Worm (Caenorhabditis elegans) whole organism, L2 larva: ENCODE data around the gene clec-50.
A peak's percentile ranks its signal among the peaks of the same experiment; 100 is the strongest.

Experiments used
- C34F6.9 ChIP-seq: fragments of 150-350 bp; optimal IDR thresholded peaks from 2 replicates; lab custom pipeline; 2014; ENCODE audit warnings: missing biosample characterization, missing genetic modification characterization
- R02D3.7 ChIP-seq: fragments of 150-350 bp; optimal IDR thresholded peaks from 2 replicates; lab custom pipeline; 2014; ENCODE audit warnings: missing biosample characterization, missing genetic modification characterization
- Y55F3AM.14 ChIP-seq: fragments of 200-800 bp; sonication (Bioruptor generic); optimal IDR thresholded peaks from 2 replicates; lab custom pipeline; 2018; ENCODE audit warnings: mild to moderate bottlenecking, missing genetic modification characterization, missing compliant biosample characterization
- ZK546.5 ChIP-seq: sonication (generic microtip); optimal IDR thresholded peaks from 2 replicates; lab custom pipeline; 2017; ENCODE audit warnings: missing biosample characterization, missing genetic modification characterization
- ama-1 ChIP-seq: fragments of 150-350 bp; optimal IDR thresholded peaks from 2 replicates; lab custom pipeline; 2018; ENCODE audit warnings: inconsistent platforms
- blmp-1 ChIP-seq: sonication (generic microtip); optimal IDR thresholded peaks from 2 replicates; lab custom pipeline; 2017; ENCODE audit warnings: missing genetic modification characterization, mild to moderate bottlenecking, missing compliant biosample characterization, antibody characterized with exemption, moderate library complexity; ENCODE audit not compliant: insufficient read depth
- ceh-16 ChIP-seq: fragments of 150-350 bp; optimal IDR thresholded peaks from 2 replicates; lab custom pipeline; 2014; ENCODE audit warnings: missing biosample characterization, missing genetic modification characterization
- crh-2 ChIP-seq: sonication (generic microtip); optimal IDR thresholded peaks from 2 replicates; lab custom pipeline; 2017; ENCODE audit warnings: missing biosample characterization, missing genetic modification characterization
- dmd-4 ChIP-seq: sonication (generic microtip); optimal IDR thresholded peaks from 2 replicates; lab custom pipeline; 2017; ENCODE audit warnings: missing biosample characterization, missing genetic modification characterization
- egl-27 ChIP-seq: sonication (generic microtip); optimal IDR thresholded peaks from 3 replicates; lab custom pipeline; 2017; ENCODE audit warnings: missing biosample characterization, missing genetic modification reagents, missing genetic modification characterization
- elt-3 ChIP-seq: sonication (generic microtip); optimal IDR thresholded peaks from 2 replicates; lab custom pipeline; 2017; ENCODE audit warnings: missing biosample characterization, missing genetic modification characterization
- fos-1 ChIP-seq: fragments of 150-350 bp; optimal IDR thresholded peaks from 2 replicates; lab custom pipeline; 2014; ENCODE audit warnings: missing biosample characterization, missing genetic modification characterization
- lin-11 ChIP-seq: fragments of 150-350 bp; sonication (generic microtip); optimal IDR thresholded peaks from 2 replicates; lab custom pipeline; 2014; ENCODE audit warnings: missing biosample characterization, missing genetic modification characterization, inconsistent platforms, mixed read lengths
- lin-13 ChIP-seq: fragments of 150-350 bp; optimal IDR thresholded peaks from 2 replicates; lab custom pipeline; 2014; ENCODE audit warnings: missing biosample characterization, missing genetic modification reagents, missing genetic modification characterization
- lsy-2 ChIP-seq, 2 experiments: fragments of 150-350 bp in 1 of 2; sonication (generic microtip) in 1 of 2; optimal IDR thresholded peaks; 2 replicates each; lab custom pipeline; 2014 to 2017; ENCODE audit warnings: missing biosample characterization in 2 of 2, missing genetic modification characterization in 2 of 2
- nhr-10 ChIP-seq: sonication (generic microtip); optimal IDR thresholded peaks from 2 replicates; lab custom pipeline; 2017; ENCODE audit warnings: missing biosample characterization, missing genetic modification characterization
- nhr-11 ChIP-seq: fragments of 150-350 bp; optimal IDR thresholded peaks from 2 replicates; lab custom pipeline; 2014; ENCODE audit warnings: missing biosample characterization, missing genetic modification characterization
- nhr-129 ChIP-seq: fragments of 150-350 bp; optimal IDR thresholded peaks from 2 replicates; lab custom pipeline; 2014; ENCODE audit warnings: missing biosample characterization, missing genetic modification characterization
- nhr-21 ChIP-seq: fragments of 150-350 bp; optimal IDR thresholded peaks from 2 replicates; lab custom pipeline; 2014; ENCODE audit warnings: missing biosample characterization, missing genetic modification characterization
- nhr-237 ChIP-seq: fragments of 150-350 bp; optimal IDR thresholded peaks from 2 replicates; lab custom pipeline; 2014; ENCODE audit warnings: missing biosample characterization, missing genetic modification characterization
- nhr-25 ChIP-seq: fragments of 150-350 bp; sonication (generic microtip); optimal IDR thresholded peaks from 3 replicates; lab custom pipeline; 2014; ENCODE audit warnings: missing biosample characterization, missing genetic modification characterization
- nhr-6 ChIP-seq: fragments of 150-350 bp; optimal IDR thresholded peaks from 2 replicates; lab custom pipeline; 2014; ENCODE audit warnings: missing biosample characterization, missing genetic modification characterization
- sem-4 ChIP-seq: fragments of 150-350 bp; optimal IDR thresholded peaks from 2 replicates; lab custom pipeline; 2014; ENCODE audit warnings: missing biosample characterization, missing genetic modification reagents, missing genetic modification characterization
- skn-1 ChIP-seq: sonication (generic microtip); optimal IDR thresholded peaks from 2 replicates; lab custom pipeline; 2017; ENCODE audit warnings: missing biosample characterization, missing genetic modification characterization
- sma-3 ChIP-seq: sonication (generic microtip); optimal IDR thresholded peaks from 2 replicates; lab custom pipeline; 2016; ENCODE audit warnings: missing genetic modification reagents, missing genetic modification characterization, missing compliant biosample characterization
- sma-9 ChIP-seq, 2 experiments: fragments of 150-350 bp in 1 of 2; sonication (generic microtip) in 1 of 2; optimal IDR thresholded peaks; 2 replicates each; lab custom pipeline; 2014 to 2016; ENCODE audit warnings: missing genetic modification characterization in 2 of 2, mild to moderate bottlenecking in 1 of 2, missing biosample characterization in 1 of 2, missing compliant biosample characterization in 1 of 2, missing genetic modification reagents in 1 of 2, moderate library complexity in 1 of 2
- snpc-4 ChIP-seq: fragments of 150-350 bp; optimal IDR thresholded peaks from 2 replicates; lab custom pipeline; 2014; ENCODE audit warnings: missing biosample characterization, missing genetic modification characterization
- unc-39 ChIP-seq: fragments of 150-350 bp; optimal IDR thresholded peaks from 2 replicates; lab custom pipeline; 2014; ENCODE audit warnings: missing biosample characterization, missing genetic modification characterization
- unc-55 ChIP-seq: fragments of 150-350 bp; sonication (generic microtip); optimal IDR thresholded peaks from 3 replicates; lab custom pipeline; 2014; ENCODE audit warnings: missing biosample characterization, missing genetic modification reagents, missing genetic modification characterization
- unc-62 ChIP-seq: fragments of 150-350 bp; optimal IDR thresholded peaks from 2 replicates; lab custom pipeline; 2014; ENCODE audit warnings: missing biosample characterization, missing genetic modification reagents, missing genetic modification characterization
- zag-1 ChIP-seq: fragments of 150-350 bp; optimal IDR thresholded peaks from 2 replicates; lab custom pipeline; 2014; ENCODE audit warnings: missing biosample characterization, missing genetic modification characterization
- ztf-11 ChIP-seq: sonication (generic microtip); optimal IDR thresholded peaks from 2 replicates; lab custom pipeline; 2017; ENCODE audit warnings: missing biosample characterization, missing genetic modification characterization
- ztf-4 ChIP-seq: fragments of 150-350 bp; optimal IDR thresholded peaks from 2 replicates; lab custom pipeline; 2014; ENCODE audit warnings: missing biosample characterization, missing genetic modification characterization

The clec-50 gene

ce11 chrV:19756253-19756652, 1.1 kb upstream of the clec-50 start, which contains the start of gene W04E12.9:
TSS of gene W04E12.9 (plus strand) at chrV:19756553.
- TF ChIP-seq nhr-237 (no peak), ZK546.5 (tag; lab: Kevin White, UChicago) (no peak), sem-4 (no peak), ztf-4 (tag; lab: Kevin White, UChicago) (no peak), nhr-129 (tag; lab: Kevin White, UChicago) (no peak), elt-3 (tag; lab: Kevin White, UChicago) (no peak), unc-55 (GFP tag; lab: Kevin White, UChicago) (no peak), ztf-11 (tag; lab: Kevin White, UChicago) (no peak), egl-27 (tag; lab: Kevin White, UChicago) (no peak), zag-1 (tag; lab: Kevin White, UChicago) (no peak), lin-13 (no peak), Y55F3AM.14 (GFP tag; lab: Kevin White, UChicago) (no peak), ama-1 (lab: Kevin White, UChicago) (no peak), crh-2 (tag; lab: Kevin White, UChicago) (no peak), ceh-16 (tag; lab: Kevin White, UChicago) (no peak)
- TF ChIP-seq, all 48 proteins: peak for 0

DNA sequence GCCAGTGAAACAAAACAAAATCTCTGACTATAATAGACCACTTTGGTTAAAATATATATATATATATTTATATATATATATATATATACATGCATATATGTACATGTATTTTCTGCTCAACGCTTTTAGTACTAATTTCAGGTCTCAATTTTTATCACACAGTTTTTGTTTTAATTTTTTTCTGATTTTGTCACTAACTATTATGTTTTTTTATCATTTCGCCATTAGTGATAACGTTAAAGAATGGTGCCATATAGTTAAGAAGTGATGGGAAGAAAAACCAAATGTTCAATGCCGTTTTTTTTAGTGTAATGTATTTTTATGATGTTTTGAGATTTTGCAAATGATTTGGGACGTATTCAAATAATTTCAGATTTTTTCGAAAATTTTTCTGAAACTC, 837 bp downstream of the clec-50 start:
- TF ChIP-seq ztf-4 (tag; lab: Kevin White, UChicago) (no peak), unc-62 (no peak)

DNA sequence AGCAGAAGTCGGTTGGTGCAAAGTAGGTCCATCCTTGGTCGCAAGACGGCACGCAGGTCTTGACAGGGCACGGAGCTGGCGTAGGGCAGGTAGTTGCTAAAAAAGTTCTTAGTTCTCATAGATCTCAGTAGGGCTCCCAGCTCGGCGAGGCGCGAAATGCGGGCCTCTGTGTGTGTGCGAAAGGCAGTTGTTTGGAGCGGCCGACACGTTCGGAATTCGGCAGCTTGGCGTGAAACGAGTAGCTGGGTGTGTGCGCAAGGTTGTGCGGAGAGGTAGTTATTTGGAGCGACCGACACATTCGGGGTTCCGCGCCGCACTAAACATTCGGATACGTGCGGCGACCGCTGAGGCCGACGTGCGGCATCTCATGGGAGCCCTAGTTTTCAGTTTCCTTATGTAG, 2.3 kb downstream of the clec-50 start:
- TF ChIP-seq skn-1 (tag; lab: Kevin White, UChicago) = no peak

DNA sequence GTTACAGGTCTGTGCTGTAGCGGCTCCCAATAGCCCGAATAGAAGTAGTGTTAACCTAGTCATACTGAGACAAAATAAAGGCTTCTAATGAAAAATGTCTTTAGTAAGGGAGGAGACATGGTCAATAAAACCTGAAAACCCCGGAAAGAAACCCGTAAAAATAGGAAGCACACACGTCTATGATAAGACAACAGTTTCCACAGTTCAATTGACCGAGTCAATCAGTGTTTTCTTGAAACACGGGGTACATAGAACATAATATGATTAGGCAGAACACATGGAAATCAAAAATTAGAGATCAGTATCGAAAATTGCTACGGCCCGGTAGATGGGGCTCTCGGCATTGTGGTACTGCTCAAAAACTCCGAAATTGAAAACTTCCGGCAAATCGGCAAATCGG, 4.0 kb downstream of the clec-50 start, which contains the start of gene clec-49:
Gene clec-49, minus strand, starts transcription at position 103 of the 400 bp plus-strand sequence.
- TF ChIP-seq C34F6.9 (no peak), sma-9 (GFP tag; optimal IDR thresholded peaks at IDR 0.05; lab: Kevin White, UChicago) (peak; percentile 15), sma-9 (tag; optimal IDR thresholded peaks at IDR 0.05; lab: Kevin White, UChicago) (no peak)

DNA sequence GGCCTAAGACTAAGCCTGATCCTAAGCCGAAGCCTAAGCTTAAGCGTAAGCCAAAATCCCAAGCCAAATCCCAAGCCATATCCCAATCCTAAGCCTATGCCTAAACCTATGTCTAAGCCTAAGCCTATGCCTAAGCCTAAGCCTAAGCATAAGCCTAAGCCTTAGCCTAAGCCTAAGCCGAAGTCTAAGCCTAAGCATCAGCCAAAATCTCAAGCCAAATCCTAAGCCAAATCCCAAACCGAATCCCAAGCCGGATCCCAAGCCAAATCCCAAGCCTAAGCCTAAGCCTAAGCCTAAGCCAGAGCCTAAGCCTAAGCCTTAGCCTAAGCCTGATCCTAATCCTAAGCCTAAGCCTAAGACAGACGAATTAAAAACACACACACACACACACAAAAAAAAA, 8.0 kb downstream of the clec-50 start:
- TF ChIP-seq nhr-25 = no peak
- TF ChIP-seq fos-1 (tag; lab: Kevin White, UChicago) = no peak
- TF ChIP-seq nhr-21 (tag; lab: Kevin White, UChicago) = no peak
- no peak for TF ChIP-seq blmp-1 (tag; lab: Kevin White, UChicago)
- TF ChIP-seq nhr-6 = no peak
- no peak for TF ChIP-seq nhr-11 (tag; lab: Kevin White, UChicago)
- TF ChIP-seq ceh-16 (tag; lab: Kevin White, UChicago) = no peak
- TF ChIP-seq unc-55 (GFP tag; lab: Kevin White, UChicago) = no peak
- no peak for TF ChIP-seq lin-13
- TF ChIP-seq sma-3 (GFP tag; lab: Kevin White, UChicago) = no peak
- TF ChIP-seq, all 48 proteins: peak for 0

ce11 chrV:19745852-19746251, 9.3 kb downstream of the clec-50 start, which contains the start of gene W04E12.5:
TSS of gene W04E12.5 (plus strand) at chrV:19746152.
- TF ChIP-seq nhr-129 (tag; lab: Kevin White, UChicago) = no peak
- TF ChIP-seq lsy-2 (tag; optimal IDR thresholded peaks at IDR 0.05; lab: Kevin White, UChicago) = no peak
- no peak for TF ChIP-seq ama-1 (lab: Kevin White, UChicago)
- TF ChIP-seq egl-27 (tag; lab: Kevin White, UChicago) = no peak
- no peak for TF ChIP-seq nhr-10 (tag; lab: Kevin White, UChicago)
- no peak for TF ChIP-seq unc-39 (tag; lab: Kevin White, UChicago)
- no peak for TF ChIP-seq sma-9 (GFP tag; optimal IDR thresholded peaks at IDR 0.05; lab: Kevin White, UChicago)
- TF ChIP-seq sma-9 (tag; optimal IDR thresholded peaks at IDR 0.05; lab: Kevin White, UChicago) = no peak
- TF ChIP-seq elt-3 (tag; lab: Kevin White, UChicago) = no peak
- no peak for TF ChIP-seq snpc-4 (tag; lab: Kevin White, UChicago)
- TF ChIP-seq dmd-4 (tag; lab: Kevin White, UChicago) = no peak
- no peak for TF ChIP-seq lin-11 (tag; lab: Kevin White, UChicago)
- TF ChIP-seq ztf-11 (tag; lab: Kevin White, UChicago) = no peak
- no peak for TF ChIP-seq R02D3.7 (tag; lab: Kevin White, UChicago)
